Fruit fly (Drosophila melanogaster) whole organism, adult: Measurements from ENCODE around the gene Aven.

Source experiments
- CG7101 ChIP-seq: fragments of 200-800 bp; sonication (Bioruptor generic); optimal IDR thresholded peaks from 2 replicates; lab custom pipeline; 2018; ENCODE audit warnings: missing biosample characterization, mild to moderate bottlenecking, missing genetic modification characterization, moderate library complexity
- cnc ChIP-seq, 2 experiments: fragments of >200 bp; optimal IDR thresholded peaks; 2 replicates each; lab custom pipeline; 2017
- toe ChIP-seq: fragments of 200-800 bp; sonication (Bioruptor generic); optimal IDR thresholded peaks from 2 replicates; lab custom pipeline; 2016; ENCODE audit warnings: missing biosample characterization, missing genetic modification characterization

DNA sequence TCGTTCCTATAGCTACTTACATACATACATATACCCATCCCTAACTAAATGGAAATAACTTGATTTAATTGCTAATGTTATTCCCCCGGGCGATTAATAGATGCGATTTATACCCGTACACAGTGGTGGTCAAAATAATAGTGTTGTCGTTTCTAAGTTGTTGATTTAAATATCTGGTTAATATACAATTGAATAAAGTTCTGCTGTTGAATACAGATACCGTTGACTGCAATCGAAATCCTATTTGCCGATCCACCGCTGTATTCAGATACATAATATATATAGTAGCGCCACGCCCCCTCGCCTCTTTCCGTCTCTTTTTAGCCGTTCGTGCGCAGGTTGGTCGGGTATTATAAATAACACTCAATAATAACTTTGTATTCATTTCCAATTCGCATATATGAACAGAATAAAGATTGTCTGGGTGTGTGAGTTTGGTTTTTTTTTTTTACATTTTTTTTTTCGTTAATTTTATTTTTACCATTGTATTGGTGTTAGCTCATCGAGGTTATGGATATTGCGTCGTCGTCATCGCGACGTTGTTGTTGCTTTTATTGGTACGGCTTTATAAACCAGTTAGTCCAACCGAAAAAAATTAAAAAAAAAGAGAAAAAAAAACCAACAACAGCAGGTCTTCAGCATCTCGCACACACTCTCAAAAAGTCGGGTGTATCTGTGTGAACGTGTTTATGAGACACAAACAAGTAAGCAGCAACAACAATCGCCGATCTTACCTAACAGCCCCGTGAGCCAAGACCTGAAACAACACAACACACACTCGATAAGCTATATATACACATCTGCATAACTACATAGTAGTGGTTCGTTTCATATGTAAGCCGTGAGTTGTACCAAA is 43.1 kb upstream of the Aven start:
- no peak for TF ChIP-seq toe (GFP tag; lab: Kevin White, UChicago)
- TF ChIP-seq cnc (optimal IDR thresholded peaks at IDR 0.05; lab: Kevin White, UChicago) = no peak
- peak; percentile 55 for TF ChIP-seq CG7101 (tag; lab: Kevin White, UChicago)
